Worm (Caenorhabditis elegans): Measurements from ENCODE around the gene fbxa-4.

The fbxa-4 gene

DNA sequence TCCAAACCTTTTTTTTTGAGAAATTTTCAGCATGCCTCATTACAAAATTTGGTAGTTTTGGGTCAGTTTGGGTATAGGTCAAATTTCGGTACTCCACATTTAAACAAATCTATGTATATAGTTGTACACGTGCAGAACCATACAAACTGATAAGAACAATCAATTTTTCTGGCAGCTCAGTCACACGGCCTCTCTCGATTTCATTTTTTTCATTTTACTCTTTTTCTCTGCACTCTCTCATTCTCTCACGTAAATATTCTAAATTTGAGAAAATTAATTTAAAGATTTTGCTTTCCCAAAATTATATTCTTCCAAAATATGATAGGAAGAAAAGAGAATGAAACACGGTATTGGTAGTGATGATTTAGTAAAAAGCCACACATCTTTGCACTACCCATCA is 5.9 kb upstream of the fbxa-4 start (continued):
- TF ChIP-seq dve-1 (tag; optimal IDR thresholded peaks at IDR 0.05; ENCODE audit: insufficient read depth) (peak; percentile 28), mdl-1 (tag; optimal IDR thresholded peaks at IDR 0.05) (peak in 1 of 2 experiments; percentile 26), pqm-1 (tag; optimal IDR thresholded peaks at IDR 0.05) (peak; percentile 36), hif-1 (tag; optimal IDR thresholded peaks at IDR 0.05) (peak in 1 of 2 experiments; percentile 35), hlh-11 (tag; optimal IDR thresholded peaks at IDR 0.05) (peak; percentile 47)

- TF ChIP-seq lin-39 (tag; optimal IDR thresholded peaks at IDR 0.05) (no peak), daf-16 (GFP tag; optimal IDR thresholded peaks at IDR 0.05) (no peak), daf-16 (tag; optimal IDR thresholded peaks at IDR 0.05) (peak; percentile 99), ceh-32 (tag; optimal IDR thresholded peaks at IDR 0.05; ENCODE audit: poor library complexity) (no peak), lin-29 (GFP tag; IDR thresholded peaks at IDR 0.05) (no peak), zfp-2 (tag; optimal IDR thresholded peaks at IDR 0.05) (no peak), Y48G9A.11 (GFP tag; IDR thresholded peaks at IDR 0.05) (no peak), nhr-25 (tag; optimal IDR thresholded peaks at IDR 0.05; ENCODE audit: borderline replicate concordance, insufficient read depth) (no peak), dve-1 (tag; optimal IDR thresholded peaks at IDR 0.05; ENCODE audit: insufficient read depth) (peak; percentile 22), pqm-1 (tag; optimal IDR thresholded peaks at IDR 0.05) (no peak), skn-1 (tag; optimal IDR thresholded peaks at IDR 0.05) (no peak), php-3 (GFP tag; IDR thresholded peaks at IDR 0.05) (no peak), unc-62 (GFP tag; optimal IDR thresholded peaks at IDR 0.05 in 1 of 2) (no peak), unc-62 (tag; optimal IDR thresholded peaks at IDR 0.05) (no peak), ces-1 (GFP tag; optimal IDR thresholded peaks at IDR 0.05) (no peak), hlh-11 (tag; optimal IDR thresholded peaks at IDR 0.05) (no peak), nhr-111 (GFP tag; optimal IDR thresholded peaks at IDR 0.05) (no peak), ztf-11 (tag; optimal IDR thresholded peaks at IDR 0.05) (no peak), duxl-1 (tag; optimal IDR thresholded peaks at IDR 0.05; ENCODE audit: poor library complexity) (no peak), hlh-30 (tag; optimal IDR thresholded peaks at IDR 0.05; ENCODE audit: insufficient read depth) (peak; percentile 7), mep-1 (tag; optimal IDR thresholded peaks at IDR 0.05) (peak; percentile 53), tag-97 (GFP tag; IDR thresholded peaks at IDR 0.05) (no peak), ztf-7 (tag; optimal IDR thresholded peaks at IDR 0.05) (peak; percentile 96), zag-1 (tag; optimal IDR thresholded peaks at IDR 0.05) (no peak), R02D3.7 (tag; optimal IDR thresholded peaks at IDR 0.05) (no peak), egl-43 (GFP tag; IDR thresholded peaks at IDR 0.05) (no peak), nhr-11 (tag; optimal IDR thresholded peaks at IDR 0.05) (no peak), jun-1 (tag; optimal IDR thresholded peaks at IDR 0.05) (no peak), lsy-2 (tag; optimal IDR thresholded peaks at IDR 0.05) (peak in 1 of 2 experiments; percentile 44)
Observed at ce11 chrII:2420685-2421084, 5.4 kb upstream of the fbxa-4 start.

- TF ChIP-seq dmd-6 (GFP tag; IDR thresholded peaks at IDR 0.05): no peak
- no peak for TF ChIP-seq zfp-2 (tag; optimal IDR thresholded peaks at IDR 0.05)
- no peak for TF ChIP-seq gei-8 (GFP tag; optimal IDR thresholded peaks at IDR 0.05)
- TF ChIP-seq ztf-11 (tag; optimal IDR thresholded peaks at IDR 0.05): no peak
- TF ChIP-seq ama-1 (optimal IDR thresholded peaks at IDR 0.05): no peak
- no peak for TF ChIP-seq dpl-1 (GFP tag; optimal IDR thresholded peaks at IDR 0.05)
- TF ChIP-seq lin-39 (tag; optimal IDR thresholded peaks at IDR 0.05): no peak
- TF ChIP-seq ceh-28 (tag; optimal IDR thresholded peaks at IDR 0.05): no peak
- no peak for TF ChIP-seq daf-8 (GFP tag; IDR thresholded peaks at IDR 0.05)
- no peak for TF ChIP-seq tag-97 (GFP tag; IDR thresholded peaks at IDR 0.05)
- no peak for TF ChIP-seq mdt-29 (GFP tag; IDR thresholded peaks at IDR 0.05)
- no peak for TF ChIP-seq lsy-2 (tag; optimal IDR thresholded peaks at IDR 0.05)
- no peak for TF ChIP-seq hlh-30 (tag; optimal IDR thresholded peaks at IDR 0.05; ENCODE audit: insufficient read depth)
- TF ChIP-seq Y5F2A.4 (GFP tag; optimal IDR thresholded peaks at IDR 0.05): no peak
- no peak for TF ChIP-seq hif-1 (tag; optimal IDR thresholded peaks at IDR 0.05)
- no peak for TF ChIP-seq ZK337.2 (GFP tag; IDR thresholded peaks at IDR 0.05)
- TF ChIP-seq Y75B8A.6 (GFP tag; IDR thresholded peaks at IDR 0.05): no peak
- no peak for TF ChIP-seq ctbp-1 (GFP tag; IDR thresholded peaks at IDR 0.05)
- no peak for TF ChIP-seq mxl-2 (GFP tag; conservative IDR thresholded peaks at IDR 0.05)
- TF ChIP-seq ceh-62 (tag; optimal IDR thresholded peaks at IDR 0.05): no peak
Observed at ce11 chrII:2418836-2419235, 3.5 kb upstream of the fbxa-4 start, which contains the start of gene fbxc-20. fbxc-20 (plus strand) TSS chrII:2419136.
